Worm (Caenorhabditis elegans) whole organism, L4 larva: ENCODE results near the gene dpf-1.

Experiments
- D1046.2 ChIP-seq: fragments of 200-800 bp; sonication (Bioruptor generic); IDR thresholded peaks from 2 replicates; pipeline ENCODE4 v1.3.6; 2022; ENCODE audit warnings: missing genetic modification characterization, missing compliant biosample characterization
- F10B5.3 ChIP-seq: sonication (generic microtip); optimal IDR thresholded peaks from 2 replicates; lab custom pipeline; 2016; ENCODE audit warnings: mild to moderate bottlenecking, missing genetic modification characterization, missing compliant biosample characterization
- F26F4.8 ChIP-seq: fragments of 200-800 bp; sonication (Bioruptor generic); conservative IDR thresholded peaks from 2 replicates; pipeline ENCODE4 v1.3.6; 2022; ENCODE audit warnings: missing genetic modification characterization, missing compliant biosample characterization
- F44E2.7 ChIP-seq: fragments of 200-800 bp; sonication (Bioruptor generic); IDR thresholded peaks from 2 replicates; pipeline ENCODE4 v2.1.2; 2022; ENCODE audit warnings: missing genetic modification characterization, missing compliant biosample characterization
- Y48G9A.11 ChIP-seq: fragments of 200-800 bp; sonication (Bioruptor generic); IDR thresholded peaks from 2 replicates; pipeline ENCODE4 v1.3.6; 2022; ENCODE audit warnings: missing genetic modification reagents, missing genetic modification characterization, missing compliant biosample characterization
- Y5F2A.4 ChIP-seq: fragments of 200-800 bp; sonication (Bioruptor generic); optimal IDR thresholded peaks from 2 replicates; lab custom pipeline; 2018; ENCODE audit warnings: mild to moderate bottlenecking, missing genetic modification characterization, missing compliant biosample characterization
- ZK546.5 ChIP-seq, 2 experiments: sonication (generic microtip); optimal IDR thresholded peaks; 2 replicates each; lab custom pipeline; 2017; ENCODE audit warnings: missing biosample characterization in 2 of 2, missing genetic modification characterization in 2 of 2
- aly-2 ChIP-seq: sonication (generic microtip); optimal IDR thresholded peaks from 2 replicates; lab custom pipeline; 2018; ENCODE audit warnings: missing biosample characterization, missing genetic modification characterization
- ama-1 ChIP-seq: fragments of 150-350 bp; optimal IDR thresholded peaks from 2 replicates; lab custom pipeline; 2014; ENCODE audit warnings: inconsistent platforms, mixed read lengths
- attf-4 ChIP-seq: sonication (generic microtip); optimal IDR thresholded peaks from 3 replicates; lab custom pipeline; 2017; ENCODE audit warnings: missing biosample characterization, missing genetic modification characterization
- ceh-20 ChIP-seq: fragments of 200-800 bp; sonication (Bioruptor generic); IDR thresholded peaks from 2 replicates; pipeline ENCODE4 v1.3.6; 2022; ENCODE audit warnings: missing genetic modification reagents, missing genetic modification characterization, missing compliant biosample characterization
- ceh-62 ChIP-seq: sonication (generic microtip); optimal IDR thresholded peaks from 2 replicates; lab custom pipeline; 2017; ENCODE audit warnings: missing biosample characterization, missing genetic modification characterization
- cey-2 ChIP-seq: sonication (generic microtip); optimal IDR thresholded peaks from 3 replicates; lab custom pipeline; 2017; ENCODE audit warnings: missing genetic modification characterization, mild to moderate bottlenecking, missing compliant biosample characterization, antibody characterized with exemption, borderline replicate concordance; ENCODE audit not compliant: insufficient read depth
- ctbp-1 ChIP-seq: fragments of 200-800 bp; sonication (Bioruptor generic); IDR thresholded peaks from 2 replicates; pipeline ENCODE4 v1.3.6; 2022; ENCODE audit warnings: missing genetic modification reagents, missing genetic modification characterization, missing compliant biosample characterization
- daf-16 ChIP-seq, 3 experiments: sonication (generic microtip); optimal IDR thresholded peaks; 2 replicates each; lab custom pipeline; 2016 to 2017; ENCODE audit warnings: missing genetic modification characterization in 3 of 3, missing genetic modification reagents in 3 of 3, mild to moderate bottlenecking in 2 of 3, missing compliant biosample characterization in 2 of 3, missing biosample characterization in 1 of 3, moderate library complexity in 1 of 3
- dmd-6 ChIP-seq: fragments of 200-800 bp; sonication (Bioruptor generic); IDR thresholded peaks from 2 replicates; pipeline ENCODE4 v1.3.6; 2022; ENCODE audit warnings: missing genetic modification reagents, missing genetic modification characterization, missing compliant biosample characterization
- duxl-1 ChIP-seq: sonication (generic microtip); optimal IDR thresholded peaks from 2 replicates; lab custom pipeline; 2016; ENCODE audit warnings: mild to moderate bottlenecking, missing genetic modification characterization, moderate library complexity, missing compliant biosample characterization; ENCODE audit not compliant: poor library complexity
- egl-27 ChIP-seq: sonication (generic microtip); optimal IDR thresholded peaks from 3 replicates; lab custom pipeline; 2017; ENCODE audit warnings: missing biosample characterization, missing genetic modification reagents, missing genetic modification characterization
- egl-43 ChIP-seq: fragments of 200-800 bp; sonication (Bioruptor generic); IDR thresholded peaks from 2 replicates; pipeline ENCODE4 v1.3.6; 2022; ENCODE audit warnings: missing genetic modification reagents, missing genetic modification characterization, missing compliant biosample characterization
- hif-1 ChIP-seq, 2 experiments: sonication (generic microtip); optimal IDR thresholded peaks; 2 replicates each; lab custom pipeline; 2016 to 2017; ENCODE audit warnings: missing compliant biosample characterization in 2 of 2, missing genetic modification characterization in 2 of 2, missing genetic modification reagents in 2 of 2, missing genotype in 2 of 2, mild to moderate bottlenecking in 1 of 2
- lim-7 ChIP-seq: fragments of 200-800 bp; sonication (Bioruptor generic); IDR thresholded peaks from 2 replicates; pipeline ENCODE4 v1.3.6; 2022; ENCODE audit warnings: missing genetic modification characterization, missing compliant biosample characterization
- lin-1 ChIP-seq: fragments of 200-800 bp; sonication (Bioruptor generic); IDR thresholded peaks from 2 replicates; pipeline ENCODE4 v1.3.6; 2022; ENCODE audit warnings: missing genetic modification reagents, missing genetic modification characterization, missing compliant biosample characterization
- lin-13 ChIP-seq: fragments of 150-350 bp; optimal IDR thresholded peaks from 2 replicates; lab custom pipeline; 2014; ENCODE audit warnings: missing biosample characterization, missing genetic modification reagents, missing genetic modification characterization
- lin-15B ChIP-seq: fragments of 150-350 bp; sonication (generic microtip); optimal IDR thresholded peaks from 3 replicates; lab custom pipeline; 2014; ENCODE audit warnings: missing biosample characterization, missing genetic modification characterization
- lin-38 ChIP-seq: fragments of 200-800 bp; sonication (Bioruptor generic); IDR thresholded peaks from 2 replicates; pipeline ENCODE4 v1.3.6; 2022; ENCODE audit warnings: missing genetic modification reagents, missing genetic modification characterization, missing compliant biosample characterization
- lin-39 ChIP-seq: fragments of 150-350 bp; optimal IDR thresholded peaks from 2 replicates; lab custom pipeline; 2014; ENCODE audit warnings: missing biosample characterization, missing genetic modification reagents, missing genetic modification characterization
- lir-3 ChIP-seq: sonication (generic microtip); optimal IDR thresholded peaks from 2 replicates; lab custom pipeline; 2016; ENCODE audit warnings: mild to moderate bottlenecking, missing genetic modification characterization, missing compliant biosample characterization
- lsy-2 ChIP-seq, 2 experiments: fragments of 150-350 bp in 1 of 2; sonication (generic microtip) in 1 of 2; optimal IDR thresholded peaks; 2 replicates each; lab custom pipeline; 2014 to 2017; ENCODE audit warnings: missing biosample characterization in 2 of 2, missing genetic modification characterization in 2 of 2
- mdl-1 ChIP-seq, 2 experiments: fragments of 150-350 bp in 1 of 2; sonication (generic microtip) in 1 of 2; optimal IDR thresholded peaks; 2 replicates each; lab custom pipeline; 2014 to 2017; ENCODE audit warnings: missing biosample characterization in 2 of 2, missing genetic modification characterization in 2 of 2
- mxl-2 ChIP-seq: fragments of 200-800 bp; sonication (Bioruptor generic); conservative IDR thresholded peaks from 2 replicates; pipeline ENCODE4 v1.3.6; 2022; ENCODE audit warnings: missing genetic modification reagents, missing genetic modification characterization, missing compliant biosample characterization
- nhr-10 ChIP-seq: fragments of 150-350 bp; optimal IDR thresholded peaks from 2 replicates; lab custom pipeline; 2014; ENCODE audit warnings: missing biosample characterization, missing genetic modification characterization
- nhr-11 ChIP-seq: fragments of 150-350 bp; optimal IDR thresholded peaks from 2 replicates; lab custom pipeline; 2014; ENCODE audit warnings: missing biosample characterization, missing genetic modification characterization
- nhr-6 ChIP-seq: fragments of 150-350 bp; optimal IDR thresholded peaks from 2 replicates; lab custom pipeline; 2014; ENCODE audit warnings: missing biosample characterization, missing genetic modification characterization
- pha-4 ChIP-seq, 2 experiments: fragments of 150-350 bp in 1 of 2; fragments of 200-800 bp in 1 of 2; sonication (Bioruptor generic) in 1 of 2; IDR thresholded peaks in 1 of 2; optimal IDR thresholded peaks in 1 of 2; 2 replicates each; pipeline versions ENCODE4 v1.3.6 to Lab custom; 2014 to 2022; ENCODE audit warnings: missing genetic modification characterization in 2 of 2, missing genetic modification reagents in 2 of 2, missing biosample characterization in 1 of 2, missing compliant biosample characterization in 1 of 2
- pqm-1 ChIP-seq: sonication (generic microtip); optimal IDR thresholded peaks from 2 replicates; lab custom pipeline; 2017; ENCODE audit warnings: missing biosample characterization, missing genetic modification characterization
- sdz-12 ChIP-seq: fragments of 200-800 bp; sonication (Bioruptor generic); optimal IDR thresholded peaks from 2 replicates; lab custom pipeline; 2018; ENCODE audit warnings: mild to moderate bottlenecking, missing genetic modification characterization, missing compliant biosample characterization
- set-16 ChIP-seq: fragments of 200-800 bp; sonication (Bioruptor generic); IDR thresholded peaks from 2 replicates; pipeline ENCODE4 v1.3.6; 2022; ENCODE audit warnings: missing genetic modification reagents, missing genetic modification characterization, missing compliant biosample characterization
- snpc-4 ChIP-seq: fragments of 150-350 bp; optimal IDR thresholded peaks from 2 replicates; lab custom pipeline; 2014; ENCODE audit warnings: missing biosample characterization, missing genetic modification characterization
- spr-3 ChIP-seq: fragments of 200-800 bp; sonication (Bioruptor generic); optimal IDR thresholded peaks from 2 replicates; lab custom pipeline; 2018; ENCODE audit warnings: mild to moderate bottlenecking, missing genetic modification characterization, missing compliant biosample characterization
- tag-97 ChIP-seq: fragments of 200-800 bp; sonication (Bioruptor generic); IDR thresholded peaks from 2 replicates; pipeline ENCODE4 v1.3.6; 2022; ENCODE audit warnings: missing genetic modification characterization, missing compliant biosample characterization
- tra-1 ChIP-seq: fragments of 200-800 bp; sonication (Bioruptor generic); IDR thresholded peaks from 2 replicates; pipeline ENCODE4 v1.3.6; 2022; ENCODE audit warnings: missing genetic modification reagents, missing genetic modification characterization, missing compliant biosample characterization
- zfp-2 ChIP-seq: sonication (generic microtip); optimal IDR thresholded peaks from 2 replicates; lab custom pipeline; 2016; ENCODE audit warnings: mild to moderate bottlenecking, missing genetic modification characterization, missing compliant biosample characterization
- zip-11 ChIP-seq: fragments of 200-800 bp; sonication (Bioruptor generic); IDR thresholded peaks from 2 replicates; pipeline ENCODE4 v1.3.6; 2022; ENCODE audit warnings: missing genetic modification characterization, missing compliant biosample characterization
- ztf-11 ChIP-seq: fragments of 150-350 bp; optimal IDR thresholded peaks from 2 replicates; lab custom pipeline; 2014; ENCODE audit warnings: missing biosample characterization, missing genetic modification characterization

The dpf-1 gene

DNA sequence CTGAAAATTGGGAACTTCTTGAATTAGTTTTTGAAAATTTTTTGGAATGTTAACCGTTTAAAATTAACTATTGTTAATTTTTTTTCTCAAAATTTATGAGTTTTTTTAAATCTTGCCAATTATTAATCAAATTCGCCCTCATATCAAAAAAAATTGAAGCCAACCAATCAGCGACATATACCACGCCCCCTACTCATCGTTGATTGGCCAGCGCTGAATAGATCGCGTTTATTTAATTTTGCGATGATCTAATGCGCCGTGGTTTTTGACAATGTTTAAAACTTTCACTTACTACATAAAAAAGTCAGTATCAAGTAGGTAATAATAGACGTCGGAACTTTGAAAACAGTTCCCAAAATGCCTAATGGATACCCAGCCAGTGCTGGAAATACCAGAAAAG lies 28.7 kb upstream of the dpf-1 start:
- no peak for TF ChIP-seq ztf-11
- TF ChIP-seq attf-4 (tag; lab: Kevin White, UChicago) = no peak
- no peak for TF ChIP-seq lsy-2 (tag; optimal IDR thresholded peaks at IDR 0.05; lab: Kevin White, UChicago)
- no peak for TF ChIP-seq lin-39 (tag; lab: Kevin White, UChicago)

DNA sequence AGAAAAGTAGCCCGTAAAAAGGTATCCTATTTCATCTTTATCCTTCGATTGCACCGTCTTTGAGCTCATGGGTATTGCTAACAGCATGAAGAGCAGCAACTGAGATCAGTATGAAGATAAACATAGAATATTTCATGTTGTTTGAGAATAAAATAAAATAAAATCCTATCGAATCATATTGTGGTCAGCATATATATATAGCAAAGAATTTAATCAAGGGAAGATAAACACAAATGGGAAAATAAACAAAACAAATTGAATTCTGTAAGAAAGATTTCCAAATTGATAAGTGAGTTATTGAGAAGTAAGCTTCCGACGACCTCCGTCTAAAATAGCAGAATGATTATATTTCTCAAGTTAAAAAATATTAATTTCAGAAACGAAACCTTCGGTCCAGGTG lies 27.4 kb upstream of the dpf-1 start, which contains the start of gene T26H5.10:
T26H5.10 (minus strand) TSS at position 101 of the 400 bp plus-strand sequence.
- TF ChIP-seq F10B5.3 (tag; lab: Kevin White, UChicago) (no peak), F26F4.8 (GFP tag; lab: Robert Waterston, UW) (no peak), egl-43 (GFP tag; lab: Robert Waterston, UW) (no peak), lir-3 (no peak), ceh-20 (GFP tag; lab: Robert Waterston, UW) (no peak), lin-13 (GFP tag; lab: Kevin White, UChicago) (no peak), Y5F2A.4 (no peak), mdl-1 (tag; optimal IDR thresholded peaks at IDR 0.05; lab: Kevin White, UChicago) (no peak), Y48G9A.11 (GFP tag; lab: Robert Waterston, UW) (no peak), nhr-6 (tag; lab: Kevin White, UChicago) (no peak), nhr-10 (tag; lab: Kevin White, UChicago) (no peak), nhr-11 (tag; lab: Kevin White, UChicago) (no peak), lin-1 (GFP tag; lab: Robert Waterston, UW) (no peak), lim-7 (GFP tag; lab: Robert Waterston, UW) (no peak), tag-97 (no peak), lin-39 (tag; lab: Kevin White, UChicago) (no peak), dmd-6 (GFP tag; lab: Robert Waterston, UW) (no peak), ztf-11 (no peak), duxl-1 (tag; lab: Kevin White, UChicago) (no peak)
- TF ChIP-seq, all 104 proteins: peak for 0

DNA sequence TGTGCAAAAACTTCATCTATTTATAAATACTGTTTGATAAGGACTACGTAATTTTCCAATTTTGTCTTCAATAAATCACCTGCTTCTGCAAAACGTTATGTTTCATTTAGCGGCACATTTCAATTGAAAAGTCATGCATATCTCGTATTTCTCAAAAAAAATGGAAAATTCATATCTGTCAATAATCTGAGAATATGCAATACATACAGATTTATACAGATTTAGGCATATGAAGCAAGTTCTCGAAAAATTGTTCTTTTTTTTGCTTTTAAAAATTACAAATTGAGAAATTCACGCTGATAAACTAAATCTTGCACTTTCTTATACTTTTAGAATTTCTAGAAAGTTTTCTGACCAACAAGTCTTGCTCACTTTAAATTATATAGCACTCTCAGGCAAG lies 26.9 kb upstream of the dpf-1 start, which contains the start of gene T26H5.11:
T26H5.11 (minus strand) TSS at position 101 of the 400 bp plus-strand sequence.
- TF ChIP-seq lin-15B (tag; lab: Kevin White, UChicago) (no peak), ama-1 (no peak), tra-1 (no peak)

- TF ChIP-seq ZK546.5 (tag; optimal IDR thresholded peaks at IDR 0.05; lab: Kevin White, UChicago) (no peak), sdz-12 (GFP tag; lab: Kevin White, UChicago) (no peak), ceh-20 (GFP tag; lab: Robert Waterston, UW) (no peak), attf-4 (tag; lab: Kevin White, UChicago) (no peak), zip-11 (GFP tag; lab: Robert Waterston, UW) (no peak), set-16 (no peak), hif-1 (tag; optimal IDR thresholded peaks at IDR 0.05; lab: Kevin White, UChicago) (no peak), F44E2.7 (GFP tag; lab: Robert Waterston, UW) (no peak), ceh-62 (no peak), ctbp-1 (GFP tag; lab: Robert Waterston, UW) (no peak), Y5F2A.4 (no peak), lin-39 (tag; lab: Kevin White, UChicago) (no peak), D1046.2 (no peak), pha-4 (GFP tag; IDR thresholded peaks at IDR 0.05; lab: Robert Waterston, UW) (no peak), pha-4 (tag; optimal IDR thresholded peaks at IDR 0.05; lab: Kevin White, UChicago) (no peak), lin-38 (GFP tag; lab: Robert Waterston, UW) (no peak), snpc-4 (tag; lab: Kevin White, UChicago) (no peak), lin-15B (tag; lab: Kevin White, UChicago) (no peak), egl-27 (no peak), lir-3 (no peak), F10B5.3 (tag; lab: Kevin White, UChicago) (no peak), aly-2 (tag; lab: Kevin White, UChicago) (no peak), zfp-2 (tag; lab: Kevin White, UChicago) (no peak), pqm-1 (peak; percentile 12), nhr-11 (tag; lab: Kevin White, UChicago) (no peak), mxl-2 (no peak), daf-16 (GFP tag; optimal IDR thresholded peaks at IDR 0.05; lab: Kevin White, UChicago) (no peak), daf-16 (tag; optimal IDR thresholded peaks at IDR 0.05; lab: Kevin White, UChicago) (peak; percentile 39), spr-3 (GFP tag; lab: Kevin White, UChicago) (no peak), nhr-10 (tag; lab: Kevin White, UChicago) (no peak), cey-2 (tag; lab: Kevin White, UChicago) (no peak), lim-7 (GFP tag; lab: Robert Waterston, UW) (no peak)
These were observed 26.5 kb upstream of the dpf-1 start, which contains the start of gene T26H5.9 for ce11 chrV:15444615-15445014. Gene T26H5.9, plus strand, starts transcription at chrV:15444916.
